Fruit fly (Drosophila melanogaster): ENCODE measurements around the gene hng3.

hng3 gene

dm6 chr3L:733845-734697 lies 21.2 kb downstream of the hng3 start (continued):
- peak; percentile 42 for TF ChIP-seq CG10979 (tag; optimal IDR thresholded peaks at IDR 0.05)
- TF ChIP-seq pum (GFP tag; optimal IDR thresholded peaks at IDR 0.05) = no peak
- TF ChIP-seq CG18011 (GFP tag; optimal IDR thresholded peaks at IDR 0.05) = no peak
- no peak for TF ChIP-seq pb (GFP tag; optimal IDR thresholded peaks at IDR 0.05)
- TF ChIP-seq aop (GFP tag; IDR thresholded peaks at IDR 0.05) = no peak
- no peak for TF ChIP-seq Sry-δ (GFP tag; optimal IDR thresholded peaks at IDR 0.05)
- TF ChIP-seq CG14965 (GFP tag; optimal IDR thresholded peaks at IDR 0.05; ENCODE audit: borderline replicate concordance) = no peak
- TF ChIP-seq CG12219 (GFP tag; optimal IDR thresholded peaks at IDR 0.05) = no peak
- TF ChIP-seq CG15269 (tag; optimal IDR thresholded peaks at IDR 0.05) = peak; percentile 16
- TF ChIP-seq NC2β (GFP tag; optimal IDR thresholded peaks at IDR 0.05) = no peak
- no peak for TF ChIP-seq TFAM (GFP tag; optimal IDR thresholded peaks at IDR 0.05)
- no peak for TF ChIP-seq gcm2 (GFP tag; optimal IDR thresholded peaks at IDR 0.05)
- TF ChIP-seq CG12942 (GFP tag; optimal IDR thresholded peaks at IDR 0.05) = no peak
- peak; percentile 38 for TF ChIP-seq grau (tag; optimal IDR thresholded peaks at IDR 0.05)
- no peak for TF ChIP-seq eyg (GFP tag; optimal IDR thresholded peaks at IDR 0.05)
- TF ChIP-seq bbx (GFP tag; IDR thresholded peaks at IDR 0.05; ENCODE audit: partially characterized antibody) = no peak
- TF ChIP-seq gfzf (GFP tag; optimal IDR thresholded peaks at IDR 0.05) = no peak
- no peak for TF ChIP-seq CG5180 (GFP tag; optimal IDR thresholded peaks at IDR 0.05)
- TF ChIP-seq CG34376 (GFP tag; optimal IDR thresholded peaks at IDR 0.05) = no peak
- TF ChIP-seq CG11560 (tag; IDR thresholded peaks at IDR 0.05) = no peak
- no peak for TF ChIP-seq CG14050 (GFP tag; IDR thresholded peaks at IDR 0.05)
- TF ChIP-seq CG13424 (tag; optimal IDR thresholded peaks at IDR 0.05) = peak; percentile 20
- no peak for TF ChIP-seq CG13296 (GFP tag; optimal IDR thresholded peaks at IDR 0.05)
- TF ChIP-seq vfl (GFP tag; optimal IDR thresholded peaks at IDR 0.05) = no peak
- TF ChIP-seq CG2202 (tag; optimal IDR thresholded peaks at IDR 0.05) = no peak
- TF ChIP-seq CG1647 (GFP tag; optimal IDR thresholded peaks at IDR 0.05) = no peak
- TF ChIP-seq Med (GFP tag) = peak; percentile 71
- peak; percentile 3 for TF ChIP-seq PHDP (tag; optimal IDR thresholded peaks at IDR 0.05)
- no peak for TF ChIP-seq CG13123 (GFP tag; optimal IDR thresholded peaks at IDR 0.05)
- no peak for TF ChIP-seq ab (GFP tag; optimal IDR thresholded peaks at IDR 0.05)
- TF ChIP-seq CG17568 (GFP tag; optimal IDR thresholded peaks at IDR 0.05) = no peak
- TF ChIP-seq Fer3 (tag; optimal IDR thresholded peaks at IDR 0.05) = no peak
- no peak for TF ChIP-seq Dbx (GFP tag; IDR thresholded peaks at IDR 0.05)
- TF ChIP-seq vvl (GFP tag; IDR thresholded peaks at IDR 0.05) = no peak
- TF ChIP-seq cwo (GFP tag; optimal IDR thresholded peaks at IDR 0.05) = peak; percentile 26
- no peak; the same call in 2 of the 3 replicates for TF ChIP-seq croc (GFP tag; conservative IDR thresholded peaks at IDR 0.05)
- no peak for TF ChIP-seq Atf-2 (GFP tag; optimal IDR thresholded peaks at IDR 0.05)
- TF ChIP-seq Pdp1 (GFP tag; optimal IDR thresholded peaks at IDR 0.05) = peak in 1 of 2 experiments; percentile 8
- no peak for TF ChIP-seq Usf (GFP tag; optimal IDR thresholded peaks at IDR 0.05)
- no peak for TF ChIP-seq HLHmδ (GFP tag; optimal IDR thresholded peaks at IDR 0.05)
- peak; percentile 36 for TF ChIP-seq HHEX (GFP tag; optimal IDR thresholded peaks at IDR 0.05)
- TF ChIP-seq CG10959 (GFP tag; IDR thresholded peaks at IDR 0.05) = no peak
- no peak for TF ChIP-seq stwl (tag; optimal IDR thresholded peaks at IDR 0.05)
- no peak for TF ChIP-seq wek (GFP tag; optimal IDR thresholded peaks at IDR 0.05)
- TF ChIP-seq CG7786 (GFP tag; optimal IDR thresholded peaks at IDR 0.05) = no peak
- TF ChIP-seq fd102C (GFP tag; optimal IDR thresholded peaks at IDR 0.05) = no peak
- no peak for TF ChIP-seq CG11398 (GFP tag; optimal IDR thresholded peaks at IDR 0.05)
- no peak for TF ChIP-seq Bgb (GFP tag; IDR thresholded peaks at IDR 0.05; ENCODE audit: partially characterized antibody)
- TF ChIP-seq Fer2 (tag; optimal IDR thresholded peaks at IDR 0.05) = no peak

Measured in whole organism, embryonic.